Worm (Caenorhabditis elegans) whole organism, L2 larva: Measurements from ENCODE around the gene xpf-1.

Source experiments
- C34F6.9 ChIP-seq: fragments of 150-350 bp; optimal IDR thresholded peaks from 2 replicates; lab custom pipeline; 2014; ENCODE audit warnings: missing biosample characterization, missing genetic modification characterization
- F13H6.1 ChIP-seq: sonication (generic microtip); optimal IDR thresholded peaks from 2 replicates; lab custom pipeline; 2016; ENCODE audit warnings: missing genetic modification characterization, missing compliant biosample characterization
- R02D3.7 ChIP-seq: fragments of 150-350 bp; optimal IDR thresholded peaks from 2 replicates; lab custom pipeline; 2014; ENCODE audit warnings: missing biosample characterization, missing genetic modification characterization
- Y55F3AM.14 ChIP-seq: fragments of 200-800 bp; sonication (Bioruptor generic); optimal IDR thresholded peaks from 2 replicates; lab custom pipeline; 2018; ENCODE audit warnings: mild to moderate bottlenecking, missing genetic modification characterization, missing compliant biosample characterization
- alr-1 ChIP-seq: fragments of 150-350 bp; optimal IDR thresholded peaks from 2 replicates; lab custom pipeline; 2014; ENCODE audit warnings: missing biosample characterization, missing genetic modification characterization
- ama-1 ChIP-seq: fragments of 150-350 bp; optimal IDR thresholded peaks from 2 replicates; lab custom pipeline; 2018; ENCODE audit warnings: inconsistent platforms
- ceh-82 ChIP-seq: fragments of 150-350 bp; optimal IDR thresholded peaks from 2 replicates; lab custom pipeline; 2014; ENCODE audit warnings: missing biosample characterization, missing genetic modification characterization
- crh-2 ChIP-seq: sonication (generic microtip); optimal IDR thresholded peaks from 2 replicates; lab custom pipeline; 2017; ENCODE audit warnings: missing biosample characterization, missing genetic modification characterization
- egl-27 ChIP-seq: sonication (generic microtip); optimal IDR thresholded peaks from 3 replicates; lab custom pipeline; 2017; ENCODE audit warnings: missing biosample characterization, missing genetic modification reagents, missing genetic modification characterization
- elt-3 ChIP-seq: sonication (generic microtip); optimal IDR thresholded peaks from 2 replicates; lab custom pipeline; 2017; ENCODE audit warnings: missing biosample characterization, missing genetic modification characterization
- fos-1 ChIP-seq: fragments of 150-350 bp; optimal IDR thresholded peaks from 2 replicates; lab custom pipeline; 2014; ENCODE audit warnings: missing biosample characterization, missing genetic modification characterization
- gmeb-1 ChIP-seq: fragments of 150-350 bp; optimal IDR thresholded peaks from 2 replicates; lab custom pipeline; 2014; ENCODE audit warnings: missing biosample characterization, missing genetic modification characterization
- lin-11 ChIP-seq: fragments of 150-350 bp; sonication (generic microtip); optimal IDR thresholded peaks from 2 replicates; lab custom pipeline; 2014; ENCODE audit warnings: missing biosample characterization, missing genetic modification characterization, inconsistent platforms, mixed read lengths
- lin-13 ChIP-seq: fragments of 150-350 bp; optimal IDR thresholded peaks from 2 replicates; lab custom pipeline; 2014; ENCODE audit warnings: missing biosample characterization, missing genetic modification reagents, missing genetic modification characterization
- lin-39 ChIP-seq: fragments of 150-350 bp; optimal IDR thresholded peaks from 2 replicates; lab custom pipeline; 2014; ENCODE audit warnings: missing biosample characterization, missing genetic modification reagents, missing genetic modification characterization
- lsy-2 ChIP-seq, 2 experiments: fragments of 150-350 bp in 1 of 2; sonication (generic microtip) in 1 of 2; optimal IDR thresholded peaks; 2 replicates each; lab custom pipeline; 2014 to 2017; ENCODE audit warnings: missing biosample characterization in 2 of 2, missing genetic modification characterization in 2 of 2
- mab-5 ChIP-seq: fragments of 150-350 bp; optimal IDR thresholded peaks from 2 replicates; lab custom pipeline; 2014; ENCODE audit warnings: missing biosample characterization, missing genetic modification characterization
- mdl-1 ChIP-seq, 2 experiments: fragments of 150-350 bp in 1 of 2; sonication (generic microtip) in 1 of 2; optimal IDR thresholded peaks; 2 replicates each; lab custom pipeline; 2017; ENCODE audit warnings: missing biosample characterization in 2 of 2, missing genetic modification characterization in 2 of 2
- nhr-10 ChIP-seq: sonication (generic microtip); optimal IDR thresholded peaks from 2 replicates; lab custom pipeline; 2017; ENCODE audit warnings: missing biosample characterization, missing genetic modification characterization
- nhr-11 ChIP-seq: fragments of 150-350 bp; optimal IDR thresholded peaks from 2 replicates; lab custom pipeline; 2014; ENCODE audit warnings: missing biosample characterization, missing genetic modification characterization
- nhr-12 ChIP-seq: fragments of 150-350 bp; optimal IDR thresholded peaks from 2 replicates; lab custom pipeline; 2014; ENCODE audit warnings: missing biosample characterization, missing genetic modification characterization
- nhr-129 ChIP-seq: fragments of 150-350 bp; optimal IDR thresholded peaks from 2 replicates; lab custom pipeline; 2014; ENCODE audit warnings: missing biosample characterization, missing genetic modification characterization
- nhr-21 ChIP-seq: fragments of 150-350 bp; optimal IDR thresholded peaks from 2 replicates; lab custom pipeline; 2014; ENCODE audit warnings: missing biosample characterization, missing genetic modification characterization
- nhr-23 ChIP-seq: fragments of 150-350 bp; optimal IDR thresholded peaks from 2 replicates; lab custom pipeline; 2014; ENCODE audit warnings: missing biosample characterization, missing genetic modification reagents, missing genetic modification characterization
- nhr-237 ChIP-seq: fragments of 150-350 bp; optimal IDR thresholded peaks from 2 replicates; lab custom pipeline; 2014; ENCODE audit warnings: missing biosample characterization, missing genetic modification characterization
- nhr-25 ChIP-seq: fragments of 150-350 bp; sonication (generic microtip); optimal IDR thresholded peaks from 3 replicates; lab custom pipeline; 2014; ENCODE audit warnings: missing biosample characterization, missing genetic modification characterization
- peb-1 ChIP-seq: fragments of 150-350 bp; optimal IDR thresholded peaks from 2 replicates; lab custom pipeline; 2014; ENCODE audit warnings: missing biosample characterization, missing genetic modification characterization
- sma-3 ChIP-seq: sonication (generic microtip); optimal IDR thresholded peaks from 2 replicates; lab custom pipeline; 2016; ENCODE audit warnings: missing genetic modification reagents, missing genetic modification characterization, missing compliant biosample characterization
- sma-9 ChIP-seq, 2 experiments: fragments of 150-350 bp in 1 of 2; sonication (generic microtip) in 1 of 2; optimal IDR thresholded peaks; 2 replicates each; lab custom pipeline; 2014 to 2016; ENCODE audit warnings: missing genetic modification characterization in 2 of 2, mild to moderate bottlenecking in 1 of 2, missing biosample characterization in 1 of 2, missing compliant biosample characterization in 1 of 2, missing genetic modification reagents in 1 of 2, moderate library complexity in 1 of 2
- snpc-4 ChIP-seq: fragments of 150-350 bp; optimal IDR thresholded peaks from 2 replicates; lab custom pipeline; 2014; ENCODE audit warnings: missing biosample characterization, missing genetic modification characterization
- unc-39 ChIP-seq: fragments of 150-350 bp; optimal IDR thresholded peaks from 2 replicates; lab custom pipeline; 2014; ENCODE audit warnings: missing biosample characterization, missing genetic modification characterization
- unc-55 ChIP-seq: fragments of 150-350 bp; sonication (generic microtip); optimal IDR thresholded peaks from 3 replicates; lab custom pipeline; 2014; ENCODE audit warnings: missing biosample characterization, missing genetic modification reagents, missing genetic modification characterization
- zag-1 ChIP-seq: fragments of 150-350 bp; optimal IDR thresholded peaks from 2 replicates; lab custom pipeline; 2014; ENCODE audit warnings: missing biosample characterization, missing genetic modification characterization
- ztf-1 ChIP-seq: fragments of 200-800 bp; sonication (Bioruptor generic); conservative IDR thresholded peaks from 2 replicates; pipeline ENCODE4 v1.3.6; 2022; ENCODE audit warnings: missing genetic modification characterization, missing compliant biosample characterization
- ztf-11 ChIP-seq: sonication (generic microtip); optimal IDR thresholded peaks from 2 replicates; lab custom pipeline; 2017; ENCODE audit warnings: missing biosample characterization, missing genetic modification characterization
- ztf-4 ChIP-seq: fragments of 150-350 bp; optimal IDR thresholded peaks from 2 replicates; lab custom pipeline; 2014; ENCODE audit warnings: missing biosample characterization, missing genetic modification characterization

The xpf-1 gene

ce11 chrII:11739199-11739598 lies 43.2 kb downstream of the xpf-1 start, which contains the start of gene ctsa-1.2:
TSS of gene ctsa-1.2 (plus strand) at chrII:11739358.
- TF ChIP-seq peb-1 (tag; lab: Kevin White, UChicago) (no peak), R02D3.7 (no peak), lsy-2 (tag; optimal IDR thresholded peaks at IDR 0.05; lab: Kevin White, UChicago) (no peak), nhr-10 (tag; lab: Kevin White, UChicago) (no peak), sma-9 (GFP tag; optimal IDR thresholded peaks at IDR 0.05; lab: Kevin White, UChicago) (peak; percentile 52), sma-9 (tag; optimal IDR thresholded peaks at IDR 0.05; lab: Kevin White, UChicago) (no peak), alr-1 (tag; lab: Kevin White, UChicago) (no peak), fos-1 (tag; lab: Kevin White, UChicago) (peak; percentile 38), ztf-11 (tag; lab: Kevin White, UChicago) (no peak), egl-27 (tag; lab: Kevin White, UChicago) (no peak), crh-2 (tag; lab: Kevin White, UChicago) (no peak)

- TF ChIP-seq zag-1 (tag; lab: Kevin White, UChicago): no peak
- TF ChIP-seq R02D3.7: no peak
- no peak for TF ChIP-seq nhr-11 (tag; lab: Kevin White, UChicago)
- no peak for TF ChIP-seq ama-1 (lab: Kevin White, UChicago)
- no peak for TF ChIP-seq ztf-1
- TF ChIP-seq C34F6.9: no peak
- no peak for TF ChIP-seq unc-39 (tag; lab: Kevin White, UChicago)
- no peak for TF ChIP-seq mab-5 (tag; lab: Kevin White, UChicago)
- TF ChIP-seq nhr-10 (tag; lab: Kevin White, UChicago): no peak
- TF ChIP-seq mdl-1 (tag; optimal IDR thresholded peaks at IDR 0.05; lab: Kevin White, UChicago): no peak
- TF ChIP-seq gmeb-1 (tag; lab: Kevin White, UChicago): no peak
These were observed 46.3 kb downstream of the xpf-1 start for ce11 chrII:11742320-11742719.

- TF ChIP-seq crh-2 (tag; lab: Kevin White, UChicago): peak; percentile 26
- no peak for TF ChIP-seq nhr-23
- no peak for TF ChIP-seq sma-3
- TF ChIP-seq Y55F3AM.14 (GFP tag; lab: Kevin White, UChicago): peak; percentile 72
- no peak for TF ChIP-seq R02D3.7
- no peak for TF ChIP-seq gmeb-1 (tag; lab: Kevin White, UChicago)
- peak; percentile 2 for TF ChIP-seq egl-27 (tag; lab: Kevin White, UChicago)
- peak; percentile 39 for TF ChIP-seq ceh-82 (tag; lab: Kevin White, UChicago)
- no peak for TF ChIP-seq ztf-1
- TF ChIP-seq lsy-2 (tag; optimal IDR thresholded peaks at IDR 0.05; lab: Kevin White, UChicago): peak; percentile 34 to 62
- peak; percentile 33 for TF ChIP-seq mab-5 (tag; lab: Kevin White, UChicago)
- peak; percentile 15 for TF ChIP-seq nhr-21 (tag; lab: Kevin White, UChicago)
- peak; percentile 53 for TF ChIP-seq sma-9 (GFP tag; optimal IDR thresholded peaks at IDR 0.05; lab: Kevin White, UChicago)
- TF ChIP-seq sma-9 (tag; optimal IDR thresholded peaks at IDR 0.05; lab: Kevin White, UChicago): no peak
- no peak for TF ChIP-seq nhr-25
- TF ChIP-seq C34F6.9: peak; percentile 68
- no peak for TF ChIP-seq nhr-11 (tag; lab: Kevin White, UChicago)
- peak; percentile 66 for TF ChIP-seq ztf-4
- TF ChIP-seq zag-1 (tag; lab: Kevin White, UChicago): peak; percentile 90
- TF ChIP-seq lin-13 (GFP tag; lab: Kevin White, UChicago): peak; percentile 19
- no peak for TF ChIP-seq lin-39 (tag; lab: Kevin White, UChicago)
- peak; percentile 88 for TF ChIP-seq F13H6.1 (tag; lab: Kevin White, UChicago)
- TF ChIP-seq lin-11: peak; percentile 72
- peak; percentile 78 for TF ChIP-seq nhr-129 (tag; lab: Kevin White, UChicago)
- TF ChIP-seq fos-1 (tag; lab: Kevin White, UChicago): peak; percentile 14
- no peak for TF ChIP-seq unc-39 (tag; lab: Kevin White, UChicago)
- peak; percentile 29 for TF ChIP-seq ztf-11 (tag; lab: Kevin White, UChicago)
- TF ChIP-seq mdl-1 (tag; optimal IDR thresholded peaks at IDR 0.05; lab: Kevin White, UChicago): peak; percentile 49 to 76
- no peak for TF ChIP-seq peb-1 (tag; lab: Kevin White, UChicago)
- no peak for TF ChIP-seq nhr-237 (tag; lab: Kevin White, UChicago)
- TF ChIP-seq unc-55 (GFP tag; lab: Kevin White, UChicago): peak; percentile 59
- TF ChIP-seq nhr-12 (tag; lab: Kevin White, UChicago): no peak
- no peak for TF ChIP-seq elt-3 (tag; lab: Kevin White, UChicago)
These were observed 50.9 kb downstream of the xpf-1 start for ce11 chrII:11746782-11747288.

ce11 chrII:11747889-11748288 lies 51.9 kb downstream of the xpf-1 start:
- TF ChIP-seq lin-13 (GFP tag; lab: Kevin White, UChicago): peak; percentile 8
- peak; percentile 29 to 92 for TF ChIP-seq lsy-2 (tag; optimal IDR thresholded peaks at IDR 0.05; lab: Kevin White, UChicago)
- peak; percentile 33 for TF ChIP-seq unc-55 (GFP tag; lab: Kevin White, UChicago)
- no peak for TF ChIP-seq snpc-4 (tag; lab: Kevin White, UChicago)
